Fruit fly (Drosophila melanogaster) whole organism, embryonic: ENCODE data around the gene Tim17b2.

Source experiments
- Aef1 ChIP-seq: fragments of 200-800 bp; sonication (Bioruptor generic); IDR thresholded peaks from 3 replicates; pipeline ENCODE4 v1.3.6; 2022; ENCODE audit warnings: missing biosample characterization, missing genetic modification characterization
- Atf6 ChIP-seq: fragments of 200-800 bp; sonication (Bioruptor generic); IDR thresholded peaks from 2 replicates; pipeline ENCODE4 v1.3.6; 2022; ENCODE audit warnings: missing biosample characterization, missing genetic modification characterization
- BEAF-32 ChIP-seq: fragments of 200-800 bp; sonication (Bioruptor generic); optimal IDR thresholded peaks from 3 replicates; lab custom pipeline; 2017; ENCODE audit warnings: missing biosample characterization, missing genetic modification characterization, mild to moderate bottlenecking, moderate library complexity, missing genetic modification reagents
- CG11247 ChIP-seq: fragments of 200-800 bp; sonication (Bioruptor generic); IDR thresholded peaks from 2 replicates; pipeline ENCODE4 v1.3.6; 2022; ENCODE audit warnings: missing biosample characterization, missing genetic modification characterization
- CG12155 ChIP-seq: fragments of 200-800 bp; sonication (Bioruptor generic); optimal IDR thresholded peaks from 3 replicates; lab custom pipeline; 2016; ENCODE audit warnings: missing biosample characterization, missing genetic modification characterization
- CG12659 ChIP-seq: fragments of 200-800 bp; sonication (Bioruptor generic); optimal IDR thresholded peaks from 3 replicates; lab custom pipeline; 2017; ENCODE audit warnings: mild to moderate bottlenecking, missing biosample characterization, missing genetic modification reagents, missing genetic modification characterization
- CG12942 ChIP-seq: fragments of 200-800 bp; sonication (Bioruptor generic); optimal IDR thresholded peaks from 3 replicates; lab custom pipeline; 2016; ENCODE audit warnings: missing biosample characterization, missing genetic modification characterization
- CG13296 ChIP-seq: fragments of 200-800 bp; sonication (Bioruptor generic); optimal IDR thresholded peaks from 3 replicates; lab custom pipeline; 2018; ENCODE audit warnings: missing biosample characterization, mild to moderate bottlenecking, missing genetic modification characterization
- CG14014 ChIP-seq: fragments of 200-800 bp; sonication (Bioruptor generic); IDR thresholded peaks from 2 replicates; pipeline ENCODE4 v1.3.6; 2022; ENCODE audit warnings: missing biosample characterization, missing genetic modification characterization
- CG1603 ChIP-seq: fragments of 200-800 bp; sonication (Bioruptor generic); optimal IDR thresholded peaks from 2 replicates; lab custom pipeline; 2019; ENCODE audit warnings: missing biosample characterization, mild to moderate bottlenecking, missing genetic modification characterization, moderate library complexity
- CG16779 ChIP-seq: fragments of 200-800 bp; sonication (Bioruptor generic); IDR thresholded peaks from 2 replicates; pipeline ENCODE4 v1.3.6; 2022; ENCODE audit warnings: missing biosample characterization, missing genetic modification characterization
- CG17186 ChIP-seq: fragments of 200-800 bp; sonication (Bioruptor generic); optimal IDR thresholded peaks from 3 replicates; lab custom pipeline; 2017; ENCODE audit warnings: missing biosample characterization, missing genetic modification reagents, missing genetic modification characterization
- CG17568 ChIP-seq: fragments of 200-800 bp; sonication (Bioruptor generic); optimal IDR thresholded peaks from 2 replicates; lab custom pipeline; 2018; ENCODE audit warnings: missing biosample characterization, mild to moderate bottlenecking, missing genetic modification characterization, moderate library complexity
- CG2199 ChIP-seq: fragments of 200-800 bp; sonication (Bioruptor generic); IDR thresholded peaks from 3 replicates; pipeline ENCODE4 v1.3.6; 2022; ENCODE audit warnings: missing biosample characterization, missing genetic modification characterization
- CG2889 ChIP-seq: fragments of 200-800 bp; sonication (Bioruptor generic); IDR thresholded peaks from 3 replicates; pipeline ENCODE4 v1.3.6; 2022; ENCODE audit warnings: missing biosample characterization, missing genetic modification characterization
- CG4404 ChIP-seq: fragments of 200-800 bp; sonication (Bioruptor generic); IDR thresholded peaks from 2 replicates; pipeline ENCODE4 v1.3.6; 2022; ENCODE audit warnings: missing biosample characterization, missing genetic modification characterization
- CG4707 ChIP-seq: fragments of 200-800 bp; sonication (Bioruptor generic); optimal IDR thresholded peaks from 2 replicates; lab custom pipeline; 2018; ENCODE audit warnings: missing biosample characterization, mild to moderate bottlenecking, missing genetic modification characterization, moderate library complexity
- CG6689 ChIP-seq: fragments of 200-800 bp; sonication (Bioruptor generic); IDR thresholded peaks from 2 replicates; pipeline ENCODE4 v1.3.6; 2022; ENCODE audit warnings: missing biosample characterization, missing genetic modification characterization
- CG8089 ChIP-seq: fragments of 200-800 bp; sonication (Bioruptor generic); optimal IDR thresholded peaks from 3 replicates; lab custom pipeline; 2016; ENCODE audit warnings: missing biosample characterization, missing genetic modification characterization
- CG8290 ChIP-seq, 3 experiments: fragments of 200-800 bp; sonication (Bioruptor generic); optimal IDR thresholded peaks; 2 replicates each; lab custom pipeline; 2016 to 2019; ENCODE audit warnings: missing biosample characterization in 3 of 3, missing genetic modification characterization in 3 of 3, mild to moderate bottlenecking in 2 of 3, moderate library complexity in 1 of 3
- CG9727 ChIP-seq: fragments of 200-800 bp; sonication (Bioruptor generic); optimal IDR thresholded peaks from 3 replicates; lab custom pipeline; 2017; ENCODE audit warnings: missing biosample characterization, mild to moderate bottlenecking, missing genetic modification characterization
- Drgx ChIP-seq: fragments of 200-800 bp; sonication (Bioruptor generic); IDR thresholded peaks from 2 replicates; pipeline ENCODE4 v1.3.6; 2022; ENCODE audit warnings: missing biosample characterization, missing genetic modification characterization
- ERR ChIP-seq: fragments of 200-800 bp; sonication (Bioruptor generic); optimal IDR thresholded peaks from 2 replicates; lab custom pipeline; 2016; ENCODE audit warnings: missing biosample characterization, missing genetic modification characterization
- H2.0 ChIP-seq: fragments of 200-800 bp; sonication (Bioruptor generic); IDR thresholded peaks from 2 replicates; pipeline ENCODE4 v1.3.6; 2022; ENCODE audit warnings: missing biosample characterization, missing genetic modification characterization
- HLH54F ChIP-seq: fragments of 200-800 bp; sonication (Bioruptor generic); optimal IDR thresholded peaks from 3 replicates; lab custom pipeline; 2016; ENCODE audit warnings: missing biosample characterization, missing genetic modification characterization
- NC2β ChIP-seq: fragments of 200-800 bp; sonication (Bioruptor generic); optimal IDR thresholded peaks from 2 replicates; lab custom pipeline; 2016; ENCODE audit warnings: missing biosample characterization, missing genetic modification characterization
- Ravus ChIP-seq: fragments of 200-800 bp; sonication (Bioruptor generic); IDR thresholded peaks from 2 replicates; pipeline ENCODE4 v1.3.6; 2022; ENCODE audit warnings: missing biosample characterization, missing genetic modification characterization
- Sox100B ChIP-seq: fragments of 200-800 bp; sonication (Bioruptor generic); optimal IDR thresholded peaks from 3 replicates; lab custom pipeline; 2018; ENCODE audit warnings: missing biosample characterization, mild to moderate bottlenecking, missing genetic modification characterization
- Ssrp ChIP-seq: fragments of 200-800 bp; sonication (Bioruptor generic); optimal IDR thresholded peaks from 2 replicates; lab custom pipeline; 2018; ENCODE audit warnings: missing biosample characterization, mild to moderate bottlenecking, missing genetic modification characterization, moderate library complexity
- Trl ChIP-seq, 3 experiments: fragments of >200 bp in 2 of 3; fragments of 200-800 bp in 1 of 3; sonication (Bioruptor generic) in 1 of 3; optimal IDR thresholded peaks; 2 replicates in 1 of 3; 3 replicates in 2 of 3; lab custom pipeline; 2016 to 2017; ENCODE audit warnings: missing biosample characterization in 1 of 3, missing genetic modification characterization in 1 of 3
- crc ChIP-seq: fragments of 200-800 bp; sonication (Bioruptor generic); optimal IDR thresholded peaks from 2 replicates; lab custom pipeline; 2016; ENCODE audit warnings: missing biosample characterization, missing genetic modification characterization
- dan ChIP-seq: fragments of 200-800 bp; sonication (Bioruptor generic); IDR thresholded peaks from 2 replicates; pipeline ENCODE4 v1.3.6; 2022; ENCODE audit warnings: missing biosample characterization, missing genetic modification characterization
- esg ChIP-seq: fragments of 200-800 bp; sonication (Bioruptor generic); conservative IDR thresholded peaks from 2 replicates; pipeline ENCODE4 v1.3.6; 2022; ENCODE audit warnings: missing biosample characterization, missing genetic modification characterization
- gce ChIP-seq: fragments of 200-800 bp; sonication (Bioruptor generic); IDR thresholded peaks from 3 replicates; pipeline ENCODE4 v1.3.6; 2022; ENCODE audit warnings: missing biosample characterization, missing genetic modification characterization
- lmd ChIP-seq: fragments of 200-800 bp; sonication (Bioruptor generic); IDR thresholded peaks from 2 replicates; pipeline ENCODE4 v1.3.6; 2022; ENCODE audit warnings: missing biosample characterization, missing genetic modification characterization
- luna ChIP-seq: fragments of 200-800 bp; sonication (Bioruptor generic); optimal IDR thresholded peaks from 2 replicates; lab custom pipeline; 2016; ENCODE audit warnings: missing biosample characterization, missing genetic modification characterization
- nerfin-1 ChIP-seq: fragments of 200-800 bp; sonication (Bioruptor generic); optimal IDR thresholded peaks from 3 replicates; lab custom pipeline; 2019; ENCODE audit warnings: missing biosample characterization, mild to moderate bottlenecking, missing genetic modification characterization, moderate library complexity
- nmo ChIP-seq: fragments of 200-800 bp; sonication (Bioruptor generic); optimal IDR thresholded peaks from 2 replicates; lab custom pipeline; 2018; ENCODE audit warnings: missing biosample characterization, mild to moderate bottlenecking, missing genetic modification characterization, moderate library complexity
- peb ChIP-seq: fragments of 200-800 bp; sonication (Bioruptor generic); IDR thresholded peaks from 2 replicates; pipeline ENCODE4 v1.3.6; 2022; ENCODE audit warnings: missing biosample characterization, missing genetic modification characterization
- pita ChIP-seq: fragments of 200-800 bp; sonication (Bioruptor generic); optimal IDR thresholded peaks from 2 replicates; lab custom pipeline; 2017; ENCODE audit warnings: missing biosample characterization, mild to moderate bottlenecking, missing genetic modification characterization
- pum ChIP-seq: fragments of 200-800 bp; sonication (Bioruptor generic); optimal IDR thresholded peaks from 2 replicates; lab custom pipeline; 2016; ENCODE audit warnings: missing biosample characterization, missing genetic modification characterization
- pzg ChIP-seq: fragments of 200-800 bp; sonication (Bioruptor generic); optimal IDR thresholded peaks from 3 replicates; lab custom pipeline; 2018; ENCODE audit warnings: missing biosample characterization, mild to moderate bottlenecking, missing genetic modification characterization, moderate library complexity
- row ChIP-seq: fragments of 200-800 bp; sonication (Bioruptor generic); IDR thresholded peaks from 3 replicates; pipeline ENCODE4 v1.3.6; 2022; ENCODE audit warnings: missing biosample characterization, missing genetic modification characterization
- sc ChIP-seq, 3 experiments: fragments of >200 bp in 2 of 3; fragments of 200-800 bp in 1 of 3; sonication (Bioruptor generic) in 1 of 3; optimal IDR thresholded peaks; 2 replicates in 2 of 3; 3 replicates in 1 of 3; lab custom pipeline; 2017; ENCODE audit warnings: mild to moderate bottlenecking in 1 of 3, missing biosample characterization in 1 of 3, missing genetic modification characterization in 1 of 3, missing genetic modification reagents in 1 of 3
- sens ChIP-seq: fragments of 200-800 bp; sonication (Bioruptor generic); peaks from one replicate; lab custom pipeline; 2016; ENCODE audit warnings: missing biosample characterization, missing genetic modification characterization
- slbo ChIP-seq: fragments of 200-800 bp; sonication (Bioruptor generic); IDR thresholded peaks from 2 replicates; pipeline ENCODE4 v1.3.6; 2022; ENCODE audit warnings: missing biosample characterization, missing genetic modification characterization
- twi ChIP-seq: fragments of 200-800 bp; optimal IDR thresholded peaks from 2 replicates; lab custom pipeline; 2019; ENCODE audit warnings: missing biosample characterization, mild to moderate bottlenecking, missing genetic modification characterization, moderate library complexity
- vvl ChIP-seq: fragments of 200-800 bp; sonication (Bioruptor generic); IDR thresholded peaks from 2 replicates; pipeline ENCODE4 v1.3.6; 2022; ENCODE audit warnings: missing biosample characterization, missing genetic modification characterization

Gene Tim17b2

dm6 chr2L:15498885-15499696, 14.6 kb downstream of the Tim17b2 start, which contains the start of gene lace (continued):
- TF ChIP-seq twi (tag; lab: Kevin White, UChicago): peak; percentile 69
- TF ChIP-seq ERR: peak; percentile 66
- no peak for TF ChIP-seq CG6689 (GFP tag; lab: Robert Waterston, UW)
- peak; percentile 94 for TF ChIP-seq NC2β (GFP tag; lab: Kevin White, UChicago)
- TF ChIP-seq CG13296 (GFP tag; lab: Kevin White, UChicago): peak; percentile 31
- TF ChIP-seq CG16779: peak; percentile 80; the same call in 1 of the 2 replicates
- peak; percentile 67 for TF ChIP-seq CG12942 (GFP tag; lab: Kevin White, UChicago)
- no peak for TF ChIP-seq sc (optimal IDR thresholded peaks at IDR 0.05; lab: Kevin White, UChicago)
- TF ChIP-seq sc (GFP tag; optimal IDR thresholded peaks at IDR 0.05; lab: Kevin White, UChicago): peak; percentile 38
- peak; percentile 90 for TF ChIP-seq gce (GFP tag; lab: Robert Waterston, UW)
- peak; percentile 95 for TF ChIP-seq sens (GFP tag; lab: Kevin White, UChicago)
- TF ChIP-seq nerfin-1 (tag; lab: Kevin White, UChicago): peak; percentile 50
- TF ChIP-seq CG17568 (GFP tag; lab: Kevin White, UChicago): peak; percentile 80
- TF ChIP-seq Ssrp: peak; percentile 56
- peak; percentile 91 for TF ChIP-seq pzg (GFP tag; lab: Kevin White, UChicago)
- peak; percentile 80 for TF ChIP-seq CG11247 (GFP tag; lab: Robert Waterston, UW)
- peak; percentile 79 for TF ChIP-seq nmo (GFP tag; lab: Kevin White, UChicago)
- peak; percentile 97 for TF ChIP-seq CG2199
- peak; percentile 94 for TF ChIP-seq vvl
- peak; percentile 96 for TF ChIP-seq pita (GFP tag; lab: Kevin White, UChicago)
- peak; percentile 84 for TF ChIP-seq CG8290 (GFP tag; optimal IDR thresholded peaks at IDR 0.05; lab: Kevin White, UChicago)
- peak; percentile 6 to 95 for TF ChIP-seq CG8290 (tag; optimal IDR thresholded peaks at IDR 0.05; lab: Kevin White, UChicago)
- no peak for TF ChIP-seq dan (GFP tag; lab: Robert Waterston, UW)
- peak; percentile 64 for TF ChIP-seq CG4707
- TF ChIP-seq HLH54F: peak; percentile 79
- peak; percentile 94 for TF ChIP-seq CG12659 (GFP tag; lab: Kevin White, UChicago)
- TF ChIP-seq CG1603 (tag; lab: Kevin White, UChicago): peak; percentile 92
- TF ChIP-seq H2.0: peak; percentile 83
- 0 out of 2 replicates have a peak, but pooled peaks have one; percentile 48 for TF ChIP-seq Atf6
- TF ChIP-seq crc (GFP tag; lab: Kevin White, UChicago): peak; percentile 74
- TF ChIP-seq Ravus (GFP tag; lab: Robert Waterston, UW): 0 out of 2 replicates have a peak, but pooled peaks have one; percentile 37
- TF ChIP-seq Aef1 (GFP tag; lab: Robert Waterston, UW): peak; percentile 76
- TF ChIP-seq peb (GFP tag; lab: Robert Waterston, UW): peak; percentile 34; the same call in 1 of the 2 replicates
- peak; percentile 84 for TF ChIP-seq CG8089
- peak; percentile 55 for TF ChIP-seq CG4404 (GFP tag; lab: Robert Waterston, UW)
- TF ChIP-seq CG12155 (GFP tag; lab: Kevin White, UChicago): peak; percentile 58
- peak; percentile 64 to 83 for TF ChIP-seq Trl (optimal IDR thresholded peaks at IDR 0.05; lab: Kevin White, UChicago)
- TF ChIP-seq Trl (GFP tag; optimal IDR thresholded peaks at IDR 0.05; lab: Kevin White, UChicago): peak; percentile 90
- TF ChIP-seq CG17186 (GFP tag; lab: Kevin White, UChicago): peak; percentile 34
- TF ChIP-seq esg: 0 out of 2 replicates have a peak, but pooled peaks have one; percentile 5
- peak; percentile 76 for TF ChIP-seq CG14014 (GFP tag; lab: Robert Waterston, UW)
- TF ChIP-seq Drgx: no peak
- peak; percentile 71 for TF ChIP-seq lmd
- peak; percentile 47 for TF ChIP-seq BEAF-32
- TF ChIP-seq CG2889: peak; percentile 14; the same call in 1 of the 3 replicates
- TF ChIP-seq CG9727 (GFP tag; lab: Kevin White, UChicago): peak; percentile 72
- TF ChIP-seq slbo: peak; percentile 89
- TF ChIP-seq Sox100B (GFP tag; lab: Kevin White, UChicago): peak; percentile 31
- peak; percentile 42 for TF ChIP-seq row (GFP tag; lab: Robert Waterston, UW)
- peak; percentile 78 for TF ChIP-seq pum (GFP tag; lab: Kevin White, UChicago)
- peak; percentile 74 for TF ChIP-seq luna
